Worm (Caenorhabditis elegans) whole organism, late embryonic: ENCODE measurements around the gene T05C1.1.

Source experiments
- ama-1 ChIP-seq: fragments of 150-350 bp; optimal IDR thresholded peaks from 2 replicates; lab custom pipeline; 2014
- ceh-22 ChIP-seq: sonication (generic microtip); optimal IDR thresholded peaks from 2 replicates; lab custom pipeline; 2017; ENCODE audit warnings: missing biosample characterization, missing genetic modification characterization
- ets-4 ChIP-seq: sonication (generic microtip); optimal IDR thresholded peaks from 2 replicates; lab custom pipeline; 2016; ENCODE audit warnings: missing genetic modification characterization, missing compliant biosample characterization
- tbx-2 ChIP-seq: sonication (generic microtip); optimal IDR thresholded peaks from 2 replicates; lab custom pipeline; 2016; ENCODE audit warnings: missing genetic modification characterization, missing compliant biosample characterization

DNA sequence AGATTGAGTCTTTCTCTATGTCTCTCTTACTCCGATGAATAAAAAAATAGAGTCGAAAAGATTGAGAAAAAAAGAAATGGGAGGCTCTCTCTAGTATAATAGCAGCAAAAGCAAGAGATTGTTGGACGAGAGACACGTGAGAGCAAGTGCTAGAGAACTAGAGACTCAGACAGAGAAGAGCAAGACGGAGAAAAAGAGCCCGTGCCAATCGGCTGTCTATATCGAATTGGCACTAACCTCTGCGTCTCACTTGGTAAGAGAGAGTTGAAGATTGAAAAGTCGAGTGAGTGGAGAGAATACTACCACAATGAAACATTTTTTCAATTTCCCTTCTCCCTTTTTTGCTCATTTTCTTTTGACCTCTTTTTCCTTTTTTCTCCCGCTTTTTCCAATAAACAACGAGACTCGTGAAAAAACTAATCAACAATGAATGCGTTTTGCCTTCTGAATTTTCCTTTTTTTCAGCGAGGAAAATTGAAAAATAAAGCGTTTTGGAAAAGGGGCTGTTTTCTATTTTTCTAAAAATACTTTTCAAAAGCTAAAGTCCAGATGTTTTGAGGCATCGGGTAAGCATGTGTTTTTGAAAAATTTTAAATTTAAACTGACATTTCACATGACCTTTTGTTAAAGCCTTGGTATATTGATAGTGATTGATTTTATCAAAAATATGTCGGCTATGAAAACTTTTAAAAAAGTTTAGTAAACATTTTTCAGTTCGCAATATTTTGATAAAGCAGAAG, 28.3 kb downstream of the T05C1.1 start:
- no peak for TF ChIP-seq ceh-22 (tag; lab: Kevin White, UChicago)
- no peak for TF ChIP-seq ama-1 (lab: Kevin White, UChicago)
- peak; percentile 42 for TF ChIP-seq tbx-2
- TF ChIP-seq ets-4 (tag; lab: Kevin White, UChicago) = no peak
